Fruit fly (Drosophila melanogaster) whole organism: ENCODE measurements around the gene CG14696.

ENCODE experiments used
- CG8478 ChIP-seq: fragments of >200 bp; optimal IDR thresholded peaks from 2 replicates; lab custom pipeline; 2018; ENCODE audit warnings: inconsistent platforms
- Dll ChIP-seq: fragments of >200 bp; optimal IDR thresholded peaks from 2 replicates; lab custom pipeline; 2017
- pan ChIP-seq: fragments of >200 bp; optimal IDR thresholded peaks from 2 replicates; lab custom pipeline; 2017
- psq ChIP-seq: fragments of >200 bp; optimal IDR thresholded peaks from 2 replicates; lab custom pipeline; 2017
- usp ChIP-seq: fragments of >200 bp; optimal IDR thresholded peaks from 2 replicates; lab custom pipeline; 2017; ENCODE audit warnings: missing biosample characterization, missing genetic modification characterization, mixed read lengths

DNA sequence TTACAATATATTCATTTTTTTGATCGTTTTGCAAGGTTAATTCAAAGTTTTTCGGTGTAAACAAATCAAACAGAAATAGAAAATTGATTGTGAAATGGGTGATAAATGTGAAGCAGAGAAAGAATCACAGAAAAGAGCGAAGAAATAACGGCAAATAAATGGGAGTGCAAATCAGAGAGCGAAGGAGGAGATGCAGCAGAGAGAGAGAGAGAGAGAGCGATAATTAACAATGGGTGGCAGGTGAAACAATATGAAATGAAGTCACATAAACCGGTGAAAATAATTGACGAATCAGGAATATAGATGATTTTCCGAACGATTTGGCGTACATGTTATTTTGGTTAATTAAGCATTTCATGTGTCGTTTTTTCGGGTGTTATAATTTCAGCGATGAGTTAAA lies 20.8 kb downstream of the CG14696 start:
- TF ChIP-seq usp (no peak), CG8478 (lab: Kevin White, UChicago) (no peak), pan (no peak), Dll (lab: Kevin White, UChicago) (no peak), psq (lab: Kevin White, UChicago) (no peak)
